Fruit fly (Drosophila melanogaster) whole organism, embryonic: Measurements from ENCODE around the gene gt.

ENCODE experiments used
- ATbp ChIP-seq: fragments of 200-800 bp; sonication (Bioruptor generic); optimal IDR thresholded peaks from 2 replicates; lab custom pipeline; 2017; ENCODE audit warnings: missing biosample characterization, mild to moderate bottlenecking, missing genetic modification characterization, missing genetic modification reagents
- Blimp-1 ChIP-seq: fragments of 200-800 bp; sonication (Bioruptor generic); optimal IDR thresholded peaks from 3 replicates; lab custom pipeline; 2018; ENCODE audit warnings: missing biosample characterization, missing genetic modification characterization, mild to moderate bottlenecking, moderate library complexity, missing genetic modification reagents
- CG10979 ChIP-seq: fragments of 200-800 bp; sonication (Bioruptor generic); optimal IDR thresholded peaks from 2 replicates; lab custom pipeline; 2018; ENCODE audit warnings: missing biosample characterization, mild to moderate bottlenecking, missing genetic modification characterization, moderate library complexity
- CG11085 ChIP-seq: fragments of 200-800 bp; sonication (Bioruptor generic); IDR thresholded peaks from 2 replicates; pipeline ENCODE4 v1.3.6; 2022; ENCODE audit warnings: missing biosample characterization, missing genetic modification characterization
- CG11398 ChIP-seq: fragments of 200-800 bp; sonication (Bioruptor generic); optimal IDR thresholded peaks from 2 replicates; lab custom pipeline; 2016; ENCODE audit warnings: missing biosample characterization, missing genetic modification characterization
- CG11504 ChIP-seq: fragments of 200-800 bp; sonication (Bioruptor generic); optimal IDR thresholded peaks from 3 replicates; lab custom pipeline; 2019; ENCODE audit warnings: missing biosample characterization, mild to moderate bottlenecking, missing genetic modification characterization, moderate library complexity
- CG11696 ChIP-seq: fragments of 200-800 bp; sonication (Bioruptor generic); IDR thresholded peaks from 2 replicates; pipeline ENCODE4 v1.3.6; 2022; ENCODE audit warnings: missing biosample characterization, missing genetic modification characterization
- CG1603 ChIP-seq: fragments of 200-800 bp; sonication (Bioruptor generic); optimal IDR thresholded peaks from 2 replicates; lab custom pipeline; 2019; ENCODE audit warnings: missing biosample characterization, mild to moderate bottlenecking, missing genetic modification characterization, moderate library complexity
- CG18262 ChIP-seq: fragments of 200-800 bp; optimal IDR thresholded peaks from 3 replicates; lab custom pipeline; 2019; ENCODE audit warnings: missing biosample characterization, mild to moderate bottlenecking, missing genetic modification characterization, moderate library complexity
- CG2712 ChIP-seq: fragments of 200-800 bp; optimal IDR thresholded peaks from 3 replicates; lab custom pipeline; 2019; ENCODE audit warnings: missing biosample characterization, mild to moderate bottlenecking, missing genetic modification characterization, moderate library complexity
- CG31441 ChIP-seq: fragments of 200-800 bp; sonication (Bioruptor generic); IDR thresholded peaks from 2 replicates; pipeline ENCODE4 v1.3.6; 2022; ENCODE audit warnings: missing biosample characterization, missing genetic modification characterization
- CG33213 ChIP-seq: fragments of 200-800 bp; sonication (Bioruptor generic); optimal IDR thresholded peaks from 3 replicates; lab custom pipeline; 2016; ENCODE audit warnings: missing biosample characterization, missing genetic modification characterization
- CG6683 ChIP-seq: fragments of 200-800 bp; sonication (Bioruptor generic); optimal IDR thresholded peaks from 2 replicates; lab custom pipeline; 2017; ENCODE audit warnings: missing biosample characterization, mild to moderate bottlenecking, missing genetic modification characterization, missing genetic modification reagents
- CG7839 ChIP-seq: fragments of 200-800 bp; sonication (Bioruptor generic); optimal IDR thresholded peaks from 3 replicates; lab custom pipeline; 2018; ENCODE audit warnings: missing biosample characterization, mild to moderate bottlenecking, missing genetic modification characterization, moderate library complexity
- CoRest ChIP-seq: fragments of 200-800 bp; sonication (Bioruptor generic); optimal IDR thresholded peaks from 3 replicates; lab custom pipeline; 2018; ENCODE audit warnings: missing biosample characterization, mild to moderate bottlenecking, missing genetic modification characterization, moderate library complexity
- D ChIP-seq, 2 experiments: fragments of 200-800 bp in 1 of 2; fragments of >200 bp in 1 of 2; sonication (Bioruptor generic) in 1 of 2; optimal IDR thresholded peaks; 2 replicates in 1 of 2; 3 replicates in 1 of 2; lab custom pipeline; 2017; ENCODE audit warnings: mild to moderate bottlenecking in 1 of 2, missing biosample characterization in 1 of 2, missing genetic modification characterization in 1 of 2, missing genetic modification reagents in 1 of 2
- D19B ChIP-seq: fragments of 200-800 bp; sonication (Bioruptor generic); optimal IDR thresholded peaks from 2 replicates; lab custom pipeline; 2017; ENCODE audit warnings: missing biosample characterization, mild to moderate bottlenecking, missing genetic modification characterization
- Ets65A ChIP-seq: fragments of 200-800 bp; sonication (Bioruptor generic); peaks from one replicate; lab custom pipeline; 2016; ENCODE audit warnings: missing biosample characterization, missing genetic modification characterization
- HLH3B ChIP-seq: fragments of 200-800 bp; sonication (Bioruptor generic); IDR thresholded peaks from 2 replicates; pipeline ENCODE4 v1.3.6; 2022; ENCODE audit warnings: missing biosample characterization, missing genetic modification characterization
- Hr3 ChIP-seq: fragments of 200-800 bp; sonication (Bioruptor generic); optimal IDR thresholded peaks from 3 replicates; lab custom pipeline; 2016; ENCODE audit warnings: missing biosample characterization, missing genetic modification characterization
- Jarid2 ChIP-seq: fragments of 200-800 bp; sonication (Bioruptor generic); optimal IDR thresholded peaks from 3 replicates; lab custom pipeline; 2017; ENCODE audit warnings: mild to moderate bottlenecking, missing biosample characterization, missing genetic modification reagents, missing genetic modification characterization
- Lim3 ChIP-seq: fragments of 200-800 bp; sonication (Bioruptor generic); IDR thresholded peaks from 2 replicates; pipeline ENCODE4 v1.3.6; 2022; ENCODE audit warnings: missing biosample characterization, missing genetic modification characterization
- Mrtf ChIP-seq: fragments of 200-800 bp; sonication (Bioruptor generic); IDR thresholded peaks from 3 replicates; pipeline ENCODE4 v1.3.6; 2022; ENCODE audit warnings: missing biosample characterization, missing genetic modification characterization
- NK7.1 ChIP-seq: fragments of 200-800 bp; sonication (Bioruptor generic); optimal IDR thresholded peaks from 3 replicates; lab custom pipeline; 2016; ENCODE audit warnings: missing biosample characterization, missing genetic modification characterization
- Oli ChIP-seq: fragments of 200-800 bp; sonication (Bioruptor generic); optimal IDR thresholded peaks from 2 replicates; lab custom pipeline; 2018; ENCODE audit warnings: missing biosample characterization, mild to moderate bottlenecking, missing genetic modification characterization, moderate library complexity
- Sox102F ChIP-seq: fragments of 200-800 bp; sonication (Bioruptor generic); optimal IDR thresholded peaks from 2 replicates; lab custom pipeline; 2018; ENCODE audit warnings: missing biosample characterization, mild to moderate bottlenecking, missing genetic modification characterization, moderate library complexity
- Ssrp ChIP-seq: fragments of 200-800 bp; sonication (Bioruptor generic); optimal IDR thresholded peaks from 2 replicates; lab custom pipeline; 2018; ENCODE audit warnings: missing biosample characterization, mild to moderate bottlenecking, missing genetic modification characterization, moderate library complexity
- Xrp1 ChIP-seq: fragments of 200-800 bp; sonication (Bioruptor generic); IDR thresholded peaks from 2 replicates; pipeline ENCODE4 v1.3.6; 2022; ENCODE audit warnings: missing biosample characterization, missing genetic modification characterization
- ase ChIP-seq: fragments of 200-800 bp; sonication (Bioruptor generic); IDR thresholded peaks from 3 replicates; pipeline ENCODE4 v1.3.6; 2022; ENCODE audit warnings: missing biosample characterization, missing genetic modification characterization
- bsh ChIP-seq, 2 experiments: fragments of 200-800 bp; sonication (Bioruptor generic); optimal IDR thresholded peaks; 2 replicates each; lab custom pipeline; 2017 to 2018; ENCODE audit warnings: mild to moderate bottlenecking in 2 of 2, missing biosample characterization in 2 of 2, missing genetic modification characterization in 2 of 2, moderate library complexity in 1 of 2
- chif ChIP-seq, 2 experiments: fragments of 200-800 bp; sonication (Bioruptor generic); optimal IDR thresholded peaks; 3 replicates each; lab custom pipeline; 2016; ENCODE audit warnings: missing biosample characterization in 2 of 2, missing genetic modification characterization in 2 of 2
- ci ChIP-seq: fragments of 200-800 bp; sonication (Bioruptor generic); IDR thresholded peaks from 3 replicates; pipeline ENCODE4 v1.3.6; 2022; ENCODE audit warnings: missing biosample characterization, missing genetic modification characterization
- dmrt99B ChIP-seq: fragments of 200-800 bp; sonication (Bioruptor generic); optimal IDR thresholded peaks from 2 replicates; lab custom pipeline; 2018; ENCODE audit warnings: missing biosample characterization, mild to moderate bottlenecking, missing genetic modification characterization, moderate library complexity
- eve ChIP-seq, 2 experiments: fragments of >200 bp; optimal IDR thresholded peaks; 2 replicates each; lab custom pipeline; 2017; ENCODE audit warnings: missing biosample characterization in 2 of 2, missing genetic modification characterization in 2 of 2
- gem ChIP-seq: fragments of 200-800 bp; sonication (Bioruptor generic); optimal IDR thresholded peaks from 2 replicates; lab custom pipeline; 2019; ENCODE audit warnings: missing biosample characterization, mild to moderate bottlenecking, missing genetic modification characterization, moderate library complexity
- grn ChIP-seq: fragments of 200-800 bp; sonication (Bioruptor generic); optimal IDR thresholded peaks from 3 replicates; lab custom pipeline; 2017; ENCODE audit warnings: missing biosample characterization, missing genetic modification characterization
- hth ChIP-seq: fragments of >200 bp; optimal IDR thresholded peaks from 2 replicates; lab custom pipeline; 2017; ENCODE audit warnings: inconsistent platforms
- kni ChIP-seq: fragments of 200-800 bp; sonication (Bioruptor generic); optimal IDR thresholded peaks from 3 replicates; lab custom pipeline; 2017; ENCODE audit warnings: mild to moderate bottlenecking, missing biosample characterization, missing genetic modification reagents, missing genetic modification characterization
- lola ChIP-seq, 3 experiments: fragments of >200 bp in 2 of 3; fragments of 200-800 bp in 1 of 3; sonication (Bioruptor generic) in 1 of 3; optimal IDR thresholded peaks; 2 replicates each; lab custom pipeline; 2017 to 2019; ENCODE audit warnings: missing biosample characterization in 3 of 3, missing genetic modification characterization in 3 of 3, mild to moderate bottlenecking in 1 of 3, moderate library complexity in 1 of 3
- nmo ChIP-seq: fragments of 200-800 bp; sonication (Bioruptor generic); optimal IDR thresholded peaks from 2 replicates; lab custom pipeline; 2018; ENCODE audit warnings: missing biosample characterization, mild to moderate bottlenecking, missing genetic modification characterization, moderate library complexity
- phol ChIP-seq: fragments of 200-800 bp; sonication (Bioruptor generic); optimal IDR thresholded peaks from 3 replicates; lab custom pipeline; 2018; ENCODE audit warnings: missing biosample characterization, mild to moderate bottlenecking, missing genetic modification characterization, moderate library complexity
- pita ChIP-seq: fragments of 200-800 bp; sonication (Bioruptor generic); optimal IDR thresholded peaks from 2 replicates; lab custom pipeline; 2017; ENCODE audit warnings: missing biosample characterization, mild to moderate bottlenecking, missing genetic modification characterization
- pros ChIP-seq: fragments of 200-800 bp; sonication (Bioruptor generic); optimal IDR thresholded peaks from 3 replicates; lab custom pipeline; 2019; ENCODE audit warnings: missing biosample characterization, mild to moderate bottlenecking, missing genetic modification characterization, moderate library complexity
- run ChIP-seq: fragments of 200-800 bp; sonication (Bioruptor generic); optimal IDR thresholded peaks from 3 replicates; lab custom pipeline; 2018; ENCODE audit warnings: missing biosample characterization, mild to moderate bottlenecking, missing genetic modification characterization
- tll ChIP-seq, 2 experiments: fragments of 200-800 bp in 1 of 2; fragments of >200 bp in 1 of 2; sonication (Bioruptor generic) in 1 of 2; optimal IDR thresholded peaks; 2 replicates each; lab custom pipeline; 2017 to 2019; ENCODE audit warnings: missing biosample characterization in 2 of 2, missing genetic modification characterization in 2 of 2, mild to moderate bottlenecking in 1 of 2, moderate library complexity in 1 of 2
- z ChIP-seq: fragments of 200-800 bp; sonication (Bioruptor generic); IDR thresholded peaks from 3 replicates; pipeline ENCODE4 v1.3.6; 2022; ENCODE audit warnings: missing biosample characterization, missing genetic modification characterization
- zen ChIP-seq: fragments of 200-800 bp; sonication (Bioruptor generic); optimal IDR thresholded peaks from 3 replicates; lab custom pipeline; 2018; ENCODE audit warnings: missing biosample characterization, mild to moderate bottlenecking, missing genetic modification characterization, moderate library complexity

The gt gene

dm6 chrX:2465687-2466086, 36.9 kb upstream of the gt start:
- TF ChIP-seq D (optimal IDR thresholded peaks at IDR 0.05; lab: Kevin White, UChicago) (peak; percentile 83), D (GFP tag; optimal IDR thresholded peaks at IDR 0.05; lab: Kevin White, UChicago) (no peak), zen (tag; lab: Kevin White, UChicago) (peak; percentile 75), CG11696 (GFP tag; lab: Robert Waterston, UW) (no peak), hth (lab: Kevin White, UChicago) (peak; percentile 52), tll (GFP tag; optimal IDR thresholded peaks at IDR 0.05; lab: Kevin White, UChicago) (peak in 1 of 2 experiments; percentile 25), CG6683 (GFP tag; lab: Kevin White, UChicago) (no peak), kni (GFP tag; lab: Kevin White, UChicago) (peak; percentile 54), pros (GFP tag; lab: Kevin White, UChicago) (peak; percentile 17), grn (GFP tag; lab: Kevin White, UChicago) (peak; percentile 10)

- TF ChIP-seq Jarid2 (GFP tag; lab: Kevin White, UChicago) (no peak), Blimp-1 (GFP tag; lab: Kevin White, UChicago) (peak; percentile 3), ATbp (GFP tag; lab: Kevin White, UChicago) (peak; percentile 22), lola (GFP tag; optimal IDR thresholded peaks at IDR 0.05; lab: Kevin White, UChicago) (peak in 1 of 3 experiments; percentile 14), Sox102F (peak; percentile 33), run (no peak), nmo (GFP tag; lab: Kevin White, UChicago) (peak; percentile 24), CG7839 (peak; percentile 17), CG33213 (no peak), eve (GFP tag; optimal IDR thresholded peaks at IDR 0.05; lab: Kevin White, UChicago) (peak in 1 of 2 experiments; percentile 42), Hr3 (no peak), CG11085 (GFP tag; lab: Robert Waterston, UW) (no peak), z (0 out of 3 replicates have a peak, but pooled peaks have one; percentile 28), ci (GFP tag; lab: Robert Waterston, UW) (peak; percentile 19; the same call in 1 of the 3 replicates), CG10979 (tag; lab: Kevin White, UChicago) (peak; percentile 26), phol (tag; lab: Kevin White, UChicago) (peak; percentile 26), chif (GFP tag; optimal IDR thresholded peaks at IDR 0.05; lab: Kevin White, UChicago) (peak in 1 of 2 experiments; percentile 1), Xrp1 (GFP tag; lab: Robert Waterston, UW) (0 out of 2 replicates have a peak, but pooled peaks have one; percentile 10), CG11398 (GFP tag; lab: Kevin White, UChicago) (no peak), HLH3B (GFP tag; lab: Robert Waterston, UW) (no peak), Mrtf (GFP tag; lab: Robert Waterston, UW) (no peak), CG31441 (0 out of 2 replicates have a peak, but pooled peaks have one; percentile 14), Ssrp (tag; lab: Kevin White, UChicago) (no peak), Ets65A (peak; percentile 7), NK7.1 (GFP tag; lab: Kevin White, UChicago) (no peak), pita (GFP tag; lab: Kevin White, UChicago) (no peak), dmrt99B (tag; lab: Kevin White, UChicago) (peak; percentile 5), CG11504 (tag; lab: Kevin White, UChicago) (peak; percentile 28), D19B (GFP tag; lab: Kevin White, UChicago) (peak; percentile 42), Oli (tag; lab: Kevin White, UChicago) (peak; percentile 21), Lim3 (GFP tag; lab: Robert Waterston, UW) (no peak), CG2712 (peak; percentile 35), gem (tag; lab: Kevin White, UChicago) (peak; percentile 31), pros (GFP tag; lab: Kevin White, UChicago) (no peak), ase (GFP tag; lab: Robert Waterston, UW) (no peak), CoRest (peak; percentile 4), CG18262 (tag; lab: Kevin White, UChicago) (peak; percentile 20), CG1603 (peak; percentile 42), bsh (GFP tag; optimal IDR thresholded peaks at IDR 0.05; lab: Kevin White, UChicago) (peak in 1 of 2 experiments; percentile 33)
Observed at dm6 chrX:2464189-2464588, 35.4 kb upstream of the gt start.
